Fruit fly (Drosophila melanogaster) whole organism, embryonic: ENCODE measurements around the gene CG16736.
A peak's percentile ranks its signal among the peaks of the same experiment; 100 is the strongest.

Experiments used
- Antp ChIP-seq: fragments of 200-800 bp; sonication (Bioruptor generic); optimal IDR thresholded peaks from 3 replicates; lab custom pipeline; 2016; ENCODE audit warnings: missing biosample characterization, missing genetic modification characterization
- Asciz ChIP-seq: fragments of 200-800 bp; sonication (Bioruptor generic); optimal IDR thresholded peaks from 2 replicates; lab custom pipeline; 2017; ENCODE audit warnings: missing biosample characterization, mild to moderate bottlenecking, missing genetic modification characterization, missing genetic modification reagents
- Blimp-1 ChIP-seq: fragments of 200-800 bp; sonication (Bioruptor generic); optimal IDR thresholded peaks from 3 replicates; lab custom pipeline; 2018; ENCODE audit warnings: missing biosample characterization, missing genetic modification characterization, mild to moderate bottlenecking, moderate library complexity, missing genetic modification reagents
- BtbVII ChIP-seq: fragments of 200-800 bp; sonication (Bioruptor generic); optimal IDR thresholded peaks from 3 replicates; lab custom pipeline; 2017; ENCODE audit warnings: missing biosample characterization, mild to moderate bottlenecking, missing genetic modification characterization
- CG10366 ChIP-seq: fragments of 200-800 bp; sonication (Bioruptor generic); IDR thresholded peaks from 2 replicates; pipeline ENCODE4 v1.3.6; 2022; ENCODE audit warnings: missing biosample characterization, missing genetic modification characterization
- CG10654 ChIP-seq: fragments of 200-800 bp; sonication (Bioruptor generic); optimal IDR thresholded peaks from 2 replicates; lab custom pipeline; 2016; ENCODE audit warnings: missing biosample characterization, missing genetic modification characterization
- CG12391 ChIP-seq: fragments of 200-800 bp; sonication (Bioruptor generic); optimal IDR thresholded peaks from 3 replicates; lab custom pipeline; 2018; ENCODE audit warnings: missing biosample characterization, mild to moderate bottlenecking, missing genetic modification characterization, moderate library complexity
- CG13296 ChIP-seq: fragments of 200-800 bp; sonication (Bioruptor generic); optimal IDR thresholded peaks from 3 replicates; lab custom pipeline; 2018; ENCODE audit warnings: missing biosample characterization, mild to moderate bottlenecking, missing genetic modification characterization
- CG13424 ChIP-seq: fragments of 200-800 bp; sonication (Bioruptor generic); optimal IDR thresholded peaks from 2 replicates; lab custom pipeline; 2019; ENCODE audit warnings: missing biosample characterization, mild to moderate bottlenecking, missing genetic modification characterization, moderate library complexity
- CG13624 ChIP-seq: fragments of 200-800 bp; sonication (Bioruptor generic); optimal IDR thresholded peaks from 2 replicates; lab custom pipeline; 2016; ENCODE audit warnings: missing biosample characterization, missing genetic modification characterization
- CG16863 ChIP-seq: fragments of 200-800 bp; sonication (Bioruptor generic); optimal IDR thresholded peaks from 3 replicates; lab custom pipeline; 2016; ENCODE audit warnings: missing biosample characterization, missing genetic modification characterization
- CG17359 ChIP-seq: fragments of 200-800 bp; sonication (Bioruptor generic); optimal IDR thresholded peaks from 3 replicates; lab custom pipeline; 2018; ENCODE audit warnings: missing biosample characterization, mild to moderate bottlenecking, missing genetic modification characterization, moderate library complexity
- CG17568 ChIP-seq: fragments of 200-800 bp; sonication (Bioruptor generic); optimal IDR thresholded peaks from 2 replicates; lab custom pipeline; 2018; ENCODE audit warnings: missing biosample characterization, mild to moderate bottlenecking, missing genetic modification characterization, moderate library complexity
- CG18262 ChIP-seq: fragments of 200-800 bp; optimal IDR thresholded peaks from 3 replicates; lab custom pipeline; 2019; ENCODE audit warnings: missing biosample characterization, mild to moderate bottlenecking, missing genetic modification characterization, moderate library complexity
- CG6175 ChIP-seq: fragments of 200-800 bp; sonication (Bioruptor generic); IDR thresholded peaks from 3 replicates; pipeline ENCODE4 v1.3.6; 2022; ENCODE audit warnings: missing biosample characterization, missing genetic modification characterization
- CG7963 ChIP-seq: fragments of 200-800 bp; sonication (Bioruptor generic); IDR thresholded peaks from 3 replicates; pipeline ENCODE4 v1.3.6; 2022; ENCODE audit warnings: missing biosample characterization, missing genetic modification characterization; ENCODE audit not compliant: partially characterized antibody
- CG7987 ChIP-seq: fragments of 200-800 bp; sonication (Bioruptor generic); optimal IDR thresholded peaks from 2 replicates; lab custom pipeline; 2018; ENCODE audit warnings: missing biosample characterization, mild to moderate bottlenecking, missing genetic modification characterization, moderate library complexity
- CG8478 ChIP-seq: fragments of >200 bp; optimal IDR thresholded peaks from 2 replicates; lab custom pipeline; 2018
- CG9932 ChIP-seq: fragments of 200-800 bp; sonication (Bioruptor generic); IDR thresholded peaks from 2 replicates; pipeline ENCODE4 v1.3.6; 2022; ENCODE audit warnings: missing biosample characterization, missing genetic modification characterization
- Drgx ChIP-seq: fragments of 200-800 bp; sonication (Bioruptor generic); IDR thresholded peaks from 2 replicates; pipeline ENCODE4 v1.3.6; 2022; ENCODE audit warnings: missing biosample characterization, missing genetic modification characterization
- HLH4C ChIP-seq: fragments of 200-800 bp; sonication (Bioruptor generic); IDR thresholded peaks from 3 replicates; pipeline ENCODE4 v1.3.6; 2022; ENCODE audit warnings: missing biosample characterization, missing genetic modification characterization; ENCODE audit not compliant: partially characterized antibody
- Hmr ChIP-seq: fragments of 200-800 bp; sonication (Bioruptor generic); optimal IDR thresholded peaks from 3 replicates; lab custom pipeline; 2017; ENCODE audit warnings: mild to moderate bottlenecking, missing biosample characterization, missing genetic modification reagents, missing genetic modification characterization
- Mes4 ChIP-seq: fragments of 200-800 bp; sonication (Bioruptor generic); optimal IDR thresholded peaks from 2 replicates; lab custom pipeline; 2016; ENCODE audit warnings: missing biosample characterization, missing genetic modification characterization
- Nf-YC ChIP-seq: fragments of 200-800 bp; optimal IDR thresholded peaks from 3 replicates; lab custom pipeline; 2019; ENCODE audit warnings: missing biosample characterization, mild to moderate bottlenecking, missing genetic modification characterization, moderate library complexity
- Side ChIP-seq: fragments of 200-800 bp; sonication (Bioruptor generic); optimal IDR thresholded peaks from 2 replicates; lab custom pipeline; 2016; ENCODE audit warnings: missing biosample characterization, missing genetic modification characterization
- Sox102F ChIP-seq: fragments of 200-800 bp; sonication (Bioruptor generic); optimal IDR thresholded peaks from 2 replicates; lab custom pipeline; 2018; ENCODE audit warnings: missing biosample characterization, mild to moderate bottlenecking, missing genetic modification characterization, moderate library complexity
- Xrp1 ChIP-seq: fragments of 200-800 bp; sonication (Bioruptor generic); IDR thresholded peaks from 2 replicates; pipeline ENCODE4 v1.3.6; 2022; ENCODE audit warnings: missing biosample characterization, missing genetic modification characterization
- ab ChIP-seq: fragments of 200-800 bp; sonication (Bioruptor generic); optimal IDR thresholded peaks from 2 replicates; lab custom pipeline; 2016; ENCODE audit warnings: missing biosample characterization, missing genetic modification characterization
- amos ChIP-seq: fragments of 200-800 bp; sonication (Bioruptor generic); IDR thresholded peaks from 2 replicates; pipeline ENCODE4 v1.3.6; 2022; ENCODE audit warnings: missing biosample characterization, missing genetic modification characterization; ENCODE audit not compliant: partially characterized antibody
- ash1 ChIP-seq: fragments of 200-800 bp; sonication (Bioruptor generic); optimal IDR thresholded peaks from 2 replicates; lab custom pipeline; 2018; ENCODE audit warnings: missing biosample characterization, mild to moderate bottlenecking, missing genetic modification characterization
- bbx ChIP-seq: fragments of 200-800 bp; sonication (Bioruptor generic); IDR thresholded peaks from 2 replicates; pipeline ENCODE4 v1.3.6; 2022; ENCODE audit warnings: missing biosample characterization, missing genetic modification characterization; ENCODE audit not compliant: partially characterized antibody
- btn ChIP-seq: fragments of 200-800 bp; sonication (Bioruptor generic); optimal IDR thresholded peaks from 2 replicates; lab custom pipeline; 2016; ENCODE audit warnings: missing biosample characterization, missing genetic modification characterization
- cad ChIP-seq: fragments of >200 bp; optimal IDR thresholded peaks from 2 replicates; lab custom pipeline; 2017; ENCODE audit warnings: missing biosample characterization, missing genetic modification characterization
- dan ChIP-seq: fragments of 200-800 bp; sonication (Bioruptor generic); IDR thresholded peaks from 2 replicates; pipeline ENCODE4 v1.3.6; 2022; ENCODE audit warnings: missing biosample characterization, missing genetic modification characterization
- exex ChIP-seq: fragments of 200-800 bp; sonication (Bioruptor generic); optimal IDR thresholded peaks from 4 replicates; lab custom pipeline; 2018; ENCODE audit warnings: missing biosample characterization, mild to moderate bottlenecking, missing genetic modification characterization, moderate library complexity
- h ChIP-seq: fragments of >200 bp; optimal IDR thresholded peaks from 2 replicates; lab custom pipeline; 2017
- lab ChIP-seq: fragments of 200-800 bp; sonication (Bioruptor generic); optimal IDR thresholded peaks from 3 replicates; lab custom pipeline; 2017; ENCODE audit warnings: missing biosample characterization, missing genetic modification characterization, mild to moderate bottlenecking, moderate library complexity, missing genetic modification reagents
- oc ChIP-seq: fragments of 200-800 bp; sonication (Bioruptor generic); optimal IDR thresholded peaks from 2 replicates; lab custom pipeline; 2018; ENCODE audit warnings: missing biosample characterization, mild to moderate bottlenecking, missing genetic modification characterization, moderate library complexity
- peb ChIP-seq: fragments of 200-800 bp; sonication (Bioruptor generic); IDR thresholded peaks from 2 replicates; pipeline ENCODE4 v1.3.6; 2022; ENCODE audit warnings: missing biosample characterization, missing genetic modification characterization
- phol ChIP-seq: fragments of 200-800 bp; sonication (Bioruptor generic); optimal IDR thresholded peaks from 3 replicates; lab custom pipeline; 2018; ENCODE audit warnings: missing biosample characterization, mild to moderate bottlenecking, missing genetic modification characterization, moderate library complexity
- pita ChIP-seq: fragments of 200-800 bp; sonication (Bioruptor generic); optimal IDR thresholded peaks from 2 replicates; lab custom pipeline; 2017; ENCODE audit warnings: missing biosample characterization, mild to moderate bottlenecking, missing genetic modification characterization
- schlank ChIP-seq: fragments of 200-800 bp; sonication (Bioruptor generic); optimal IDR thresholded peaks from 2 replicates; lab custom pipeline; 2018; ENCODE audit warnings: missing biosample characterization, mild to moderate bottlenecking, missing genetic modification characterization
- sisA ChIP-seq: fragments of 200-800 bp; sonication (Bioruptor generic); IDR thresholded peaks from 2 replicates; pipeline ENCODE4 v1.3.6; 2022; ENCODE audit warnings: missing biosample characterization, missing genetic modification characterization
- slou ChIP-seq: fragments of 200-800 bp; sonication (Bioruptor generic); optimal IDR thresholded peaks from 3 replicates; lab custom pipeline; 2016; ENCODE audit warnings: missing biosample characterization, missing genetic modification characterization
- sr ChIP-seq: fragments of 200-800 bp; sonication (Bioruptor generic); IDR thresholded peaks from 3 replicates; pipeline ENCODE4 v1.3.6; 2022; ENCODE audit warnings: missing biosample characterization, missing genetic modification characterization
- stc ChIP-seq: fragments of 200-800 bp; sonication (Bioruptor generic); IDR thresholded peaks from 2 replicates; pipeline ENCODE4 v1.3.6; 2022; ENCODE audit warnings: missing biosample characterization, missing genetic modification characterization
- ttk ChIP-seq: fragments of 200-800 bp; sonication (Bioruptor generic); IDR thresholded peaks from 2 replicates; pipeline ENCODE4 v2.1.2; 2022; ENCODE audit warnings: missing biosample characterization, missing genetic modification characterization
- unc-4 ChIP-seq: fragments of 200-800 bp; sonication (Bioruptor generic); IDR thresholded peaks from 2 replicates; pipeline ENCODE4 v1.3.6; 2022; ENCODE audit warnings: missing biosample characterization, missing genetic modification characterization; ENCODE audit not compliant: partially characterized antibody
- usp ChIP-seq: fragments of >200 bp; optimal IDR thresholded peaks from 2 replicates; lab custom pipeline; 2017; ENCODE audit warnings: missing biosample characterization, missing genetic modification characterization
- vfl ChIP-seq: fragments of 200-800 bp; sonication (Bioruptor generic); optimal IDR thresholded peaks from 2 replicates; lab custom pipeline; 2016; ENCODE audit warnings: missing biosample characterization, missing genetic modification characterization

The CG16736 gene

dm6 chr3R:9229075-9229835 lies 28.3 kb downstream of the CG16736 start (continued):
- TF ChIP-seq bbx: 0 out of 2 replicates have a peak, but pooled peaks have one; percentile 14
- no peak; the same call in 1 of the 2 replicates for TF ChIP-seq CG9932 (GFP tag; lab: Robert Waterston, UW)
- peak; percentile 90 for TF ChIP-seq Xrp1 (GFP tag; lab: Robert Waterston, UW)
- TF ChIP-seq Drgx (GFP tag; lab: Robert Waterston, UW): peak; percentile 95
- peak; percentile 38 for TF ChIP-seq slou
- peak; percentile 73 for TF ChIP-seq CG13624 (GFP tag; lab: Kevin White, UChicago)
- no peak for TF ChIP-seq h (lab: Kevin White, UChicago)
- TF ChIP-seq Hmr (GFP tag; lab: Kevin White, UChicago): peak; percentile 54
- no peak for TF ChIP-seq CG7963 (GFP tag; lab: Robert Waterston, UW)
- TF ChIP-seq Sox102F: peak; percentile 82
- peak; percentile 79 for TF ChIP-seq btn (GFP tag; lab: Kevin White, UChicago)
- TF ChIP-seq lab (GFP tag; lab: Kevin White, UChicago): peak; percentile 78
- peak; percentile 61 for TF ChIP-seq CG13424
- TF ChIP-seq Nf-YC (tag; lab: Kevin White, UChicago): no peak
- no peak for TF ChIP-seq unc-4 (GFP tag; lab: Robert Waterston, UW)
- no peak for TF ChIP-seq HLH4C (GFP tag; lab: Robert Waterston, UW)
- peak; percentile 77 for TF ChIP-seq CG16863 (GFP tag; lab: Kevin White, UChicago)
- TF ChIP-seq CG6175 (GFP tag; lab: Robert Waterston, UW): no peak
- no peak for TF ChIP-seq amos (GFP tag; lab: Robert Waterston, UW)
- no peak for TF ChIP-seq pita (GFP tag; lab: Kevin White, UChicago)
- peak; percentile 64 for TF ChIP-seq Asciz (GFP tag; lab: Kevin White, UChicago)
- TF ChIP-seq phol: peak; percentile 86
- TF ChIP-seq schlank (tag; lab: Kevin White, UChicago): no peak
- TF ChIP-seq CG7987: no peak
- peak; percentile 82 for TF ChIP-seq Antp
- peak; percentile 80 for TF ChIP-seq Mes4 (GFP tag; lab: Kevin White, UChicago)
- TF ChIP-seq dan (GFP tag; lab: Robert Waterston, UW): no peak
- TF ChIP-seq sr: no peak
- TF ChIP-seq Side: peak; percentile 88
- no peak for TF ChIP-seq cad (GFP tag; lab: Kevin White, UChicago)
- TF ChIP-seq usp (GFP tag; lab: Kevin White, UChicago): no peak
- no peak for TF ChIP-seq ash1 (GFP tag; lab: Kevin White, UChicago)
- peak; percentile 62 for TF ChIP-seq sisA
- TF ChIP-seq CG10366 (GFP tag; lab: Robert Waterston, UW): peak; percentile 68
- peak; percentile 41 for TF ChIP-seq CG17568 (GFP tag; lab: Kevin White, UChicago)
- TF ChIP-seq ab: peak; percentile 32
- no peak for TF ChIP-seq exex (tag; lab: Kevin White, UChicago)
- TF ChIP-seq stc: peak; percentile 32; the same call in 1 of the 2 replicates
- TF ChIP-seq CG8478: no peak
- TF ChIP-seq ttk (GFP tag; lab: Robert Waterston, UW): peak; percentile 57; the same call in 1 of the 2 replicates
- peak; percentile 80 for TF ChIP-seq CG10654 (GFP tag; lab: Kevin White, UChicago)
- peak; percentile 15 for TF ChIP-seq vfl (GFP tag; lab: Kevin White, UChicago)
- peak; percentile 87 for TF ChIP-seq CG12391 (tag; lab: Kevin White, UChicago)
- peak; percentile 26 for TF ChIP-seq oc (tag; lab: Kevin White, UChicago)
- TF ChIP-seq CG13296 (GFP tag; lab: Kevin White, UChicago): peak; percentile 8
- peak; percentile 61 for TF ChIP-seq peb
- TF ChIP-seq CG17359 (tag; lab: Kevin White, UChicago): peak; percentile 75
- TF ChIP-seq CG18262 (tag; lab: Kevin White, UChicago): peak; percentile 92
- peak; percentile 81 for TF ChIP-seq Blimp-1 (GFP tag; lab: Kevin White, UChicago)
- TF ChIP-seq BtbVII (GFP tag; lab: Kevin White, UChicago): peak; percentile 23
